Worm (Caenorhabditis elegans) whole organism, L4 larva: ENCODE measurements around the gene ttr-47.

Source experiments
- F37D6.2 ChIP-seq: sonication (generic microtip); optimal IDR thresholded peaks from 2 replicates; lab custom pipeline; 2016; ENCODE audit warnings: mild to moderate bottlenecking, missing genetic modification characterization, missing compliant biosample characterization
- F49E8.2 ChIP-seq: sonication (generic microtip); optimal IDR thresholded peaks from 2 replicates; lab custom pipeline; 2016; ENCODE audit warnings: missing compliant biosample characterization, mild to moderate bottlenecking, missing genetic modification characterization, borderline replicate concordance
- R02D3.7 ChIP-seq: fragments of 150-350 bp; sonication (generic microtip); optimal IDR thresholded peaks from 3 replicates; lab custom pipeline; 2014; ENCODE audit warnings: missing biosample characterization, missing genetic modification characterization
- T20F7.1 ChIP-seq: fragments of 200-800 bp; sonication (Bioruptor generic); optimal IDR thresholded peaks from 2 replicates; lab custom pipeline; 2018; ENCODE audit warnings: mild to moderate bottlenecking, missing genetic modification characterization, missing compliant biosample characterization
- Y48G9A.11 ChIP-seq: fragments of 200-800 bp; sonication (Bioruptor generic); IDR thresholded peaks from 2 replicates; pipeline ENCODE4 v1.3.6; 2022; ENCODE audit warnings: missing genetic modification reagents, missing genetic modification characterization, missing compliant biosample characterization
- ZK546.5 ChIP-seq, 2 experiments: sonication (generic microtip); optimal IDR thresholded peaks; 2 replicates each; lab custom pipeline; 2017; ENCODE audit warnings: missing biosample characterization in 2 of 2, missing genetic modification characterization in 2 of 2
- aha-1 ChIP-seq: fragments of 150-350 bp; peaks from one replicate; lab custom pipeline; 2014; ENCODE audit warnings: missing biosample characterization, missing genetic modification characterization
- aly-2 ChIP-seq: sonication (generic microtip); optimal IDR thresholded peaks from 2 replicates; lab custom pipeline; 2018; ENCODE audit warnings: missing biosample characterization, missing genetic modification characterization
- attf-4 ChIP-seq: sonication (generic microtip); optimal IDR thresholded peaks from 3 replicates; lab custom pipeline; 2017; ENCODE audit warnings: missing biosample characterization, missing genetic modification characterization
- ceh-32 ChIP-seq: sonication (generic microtip); optimal IDR thresholded peaks from 2 replicates; lab custom pipeline; 2016; ENCODE audit warnings: mild to moderate bottlenecking, missing genetic modification characterization, missing compliant biosample characterization; ENCODE audit not compliant: poor library complexity
- ceh-62 ChIP-seq: sonication (generic microtip); optimal IDR thresholded peaks from 2 replicates; lab custom pipeline; 2017; ENCODE audit warnings: missing biosample characterization, missing genetic modification characterization
- ces-1 ChIP-seq: fragments of 150-350 bp; sonication (generic microtip); optimal IDR thresholded peaks from 4 replicates; lab custom pipeline; 2014; ENCODE audit warnings: missing biosample characterization, missing genetic modification reagents, missing genetic modification characterization
- ctbp-1 ChIP-seq: fragments of 200-800 bp; sonication (Bioruptor generic); IDR thresholded peaks from 2 replicates; pipeline ENCODE4 v1.3.6; 2022; ENCODE audit warnings: missing genetic modification reagents, missing genetic modification characterization, missing compliant biosample characterization
- daf-12 ChIP-seq: fragments of 150-350 bp; optimal IDR thresholded peaks from 2 replicates; lab custom pipeline; 2014; ENCODE audit warnings: missing biosample characterization, missing genetic modification reagents, missing genetic modification characterization
- daf-8 ChIP-seq: fragments of 200-800 bp; sonication (Bioruptor generic); IDR thresholded peaks from 2 replicates; pipeline ENCODE4 v1.3.6; 2022; ENCODE audit warnings: missing genetic modification characterization, missing compliant biosample characterization
- dmd-6 ChIP-seq: fragments of 200-800 bp; sonication (Bioruptor generic); IDR thresholded peaks from 2 replicates; pipeline ENCODE4 v1.3.6; 2022; ENCODE audit warnings: missing genetic modification reagents, missing genetic modification characterization, missing compliant biosample characterization
- dmd-9 ChIP-seq: fragments of 200-800 bp; sonication (Bioruptor generic); IDR thresholded peaks from 2 replicates; pipeline ENCODE4 v1.3.6; 2022; ENCODE audit warnings: missing genetic modification reagents, missing genetic modification characterization, missing compliant biosample characterization
- dpl-1 ChIP-seq: fragments of 150-350 bp; optimal IDR thresholded peaks from 2 replicates; lab custom pipeline; 2014; ENCODE audit warnings: missing biosample characterization, missing genetic modification reagents, missing genetic modification characterization
- egl-27 ChIP-seq: sonication (generic microtip); optimal IDR thresholded peaks from 3 replicates; lab custom pipeline; 2017; ENCODE audit warnings: missing biosample characterization, missing genetic modification reagents, missing genetic modification characterization
- fos-1 ChIP-seq: fragments of 150-350 bp; optimal IDR thresholded peaks from 2 replicates; lab custom pipeline; 2014; ENCODE audit warnings: missing biosample characterization, missing genetic modification characterization
- gei-8 ChIP-seq: fragments of 200-800 bp; sonication (Bioruptor generic); optimal IDR thresholded peaks from 2 replicates; lab custom pipeline; 2018; ENCODE audit warnings: mild to moderate bottlenecking, missing genetic modification characterization, missing compliant biosample characterization
- hif-1 ChIP-seq, 2 experiments: sonication (generic microtip); optimal IDR thresholded peaks; 2 replicates each; lab custom pipeline; 2016 to 2017; ENCODE audit warnings: missing compliant biosample characterization in 2 of 2, missing genetic modification characterization in 2 of 2, missing genetic modification reagents in 2 of 2, missing genotype in 2 of 2, mild to moderate bottlenecking in 1 of 2
- hlh-11 ChIP-seq: fragments of 200-800 bp; sonication (Bioruptor generic); optimal IDR thresholded peaks from 2 replicates; lab custom pipeline; 2018; ENCODE audit warnings: mild to moderate bottlenecking, missing genetic modification characterization, missing compliant biosample characterization
- hlh-30 ChIP-seq: sonication (generic microtip); optimal IDR thresholded peaks from 2 replicates; lab custom pipeline; 2017; ENCODE audit warnings: antibody characterized with exemption, mild to moderate bottlenecking, missing genetic modification characterization, missing compliant biosample characterization; ENCODE audit not compliant: insufficient read depth
- lim-7 ChIP-seq: fragments of 200-800 bp; sonication (Bioruptor generic); IDR thresholded peaks from 2 replicates; pipeline ENCODE4 v1.3.6; 2022; ENCODE audit warnings: missing genetic modification characterization, missing compliant biosample characterization
- lin-1 ChIP-seq: fragments of 200-800 bp; sonication (Bioruptor generic); IDR thresholded peaks from 2 replicates; pipeline ENCODE4 v1.3.6; 2022; ENCODE audit warnings: missing genetic modification reagents, missing genetic modification characterization, missing compliant biosample characterization
- lin-13 ChIP-seq: fragments of 150-350 bp; optimal IDR thresholded peaks from 2 replicates; lab custom pipeline; 2014; ENCODE audit warnings: missing biosample characterization, missing genetic modification reagents, missing genetic modification characterization
- lin-15B ChIP-seq: fragments of 150-350 bp; sonication (generic microtip); optimal IDR thresholded peaks from 3 replicates; lab custom pipeline; 2014; ENCODE audit warnings: missing biosample characterization, missing genetic modification characterization
- lin-29 ChIP-seq: fragments of 200-800 bp; sonication (Bioruptor generic); IDR thresholded peaks from 2 replicates; pipeline ENCODE4 v1.3.6; 2022; ENCODE audit warnings: missing genetic modification reagents, missing genetic modification characterization, missing compliant biosample characterization
- lin-38 ChIP-seq: fragments of 200-800 bp; sonication (Bioruptor generic); IDR thresholded peaks from 2 replicates; pipeline ENCODE4 v1.3.6; 2022; ENCODE audit warnings: missing genetic modification reagents, missing genetic modification characterization, missing compliant biosample characterization
- lin-39 ChIP-seq: fragments of 150-350 bp; optimal IDR thresholded peaks from 2 replicates; lab custom pipeline; 2014; ENCODE audit warnings: missing biosample characterization, missing genetic modification reagents, missing genetic modification characterization
- lsy-2 ChIP-seq, 2 experiments: fragments of 150-350 bp in 1 of 2; sonication (generic microtip) in 1 of 2; optimal IDR thresholded peaks; 2 replicates each; lab custom pipeline; 2014 to 2017; ENCODE audit warnings: missing biosample characterization in 2 of 2, missing genetic modification characterization in 2 of 2
- madf-9 ChIP-seq: fragments of 200-800 bp; sonication (Bioruptor generic); conservative IDR thresholded peaks from 2 replicates; pipeline ENCODE4 v1.3.6; 2022; ENCODE audit warnings: missing genetic modification reagents, missing genetic modification characterization, missing compliant biosample characterization
- mdt-29 ChIP-seq: fragments of 200-800 bp; sonication (Bioruptor generic); IDR thresholded peaks from 2 replicates; pipeline ENCODE4 v1.3.6; 2022; ENCODE audit warnings: missing genetic modification reagents, missing genetic modification characterization, missing compliant biosample characterization
- mep-1 ChIP-seq: fragments of 150-350 bp; sonication (generic microtip); optimal IDR thresholded peaks from 3 replicates; lab custom pipeline; 2014; ENCODE audit warnings: missing biosample characterization, missing genetic modification characterization
- mes-2 ChIP-seq: sonication (generic microtip); optimal IDR thresholded peaks from 2 replicates; lab custom pipeline; 2016; ENCODE audit warnings: missing genotype, mild to moderate bottlenecking, missing genetic modification characterization, missing compliant biosample characterization; ENCODE audit not compliant: poor library complexity, severe bottlenecking
- nhr-10 ChIP-seq: fragments of 150-350 bp; optimal IDR thresholded peaks from 2 replicates; lab custom pipeline; 2014; ENCODE audit warnings: missing biosample characterization, missing genetic modification characterization
- nhr-11 ChIP-seq: fragments of 150-350 bp; optimal IDR thresholded peaks from 2 replicates; lab custom pipeline; 2014; ENCODE audit warnings: missing biosample characterization, missing genetic modification characterization
- nhr-25 ChIP-seq: sonication (generic microtip); optimal IDR thresholded peaks from 2 replicates; lab custom pipeline; 2017; ENCODE audit warnings: missing genetic modification characterization, mild to moderate bottlenecking, missing compliant biosample characterization, antibody characterized with exemption, moderate library complexity, borderline replicate concordance; ENCODE audit not compliant: insufficient read depth
- nhr-28 ChIP-seq: fragments of 150-350 bp; optimal IDR thresholded peaks from 2 replicates; lab custom pipeline; 2014; ENCODE audit warnings: missing biosample characterization, missing genetic modification characterization
- nhr-76 ChIP-seq: fragments of 150-350 bp; optimal IDR thresholded peaks from 2 replicates; lab custom pipeline; 2014; ENCODE audit warnings: missing biosample characterization, missing genetic modification characterization
- nhr-77 ChIP-seq: fragments of 150-350 bp; optimal IDR thresholded peaks from 2 replicates; lab custom pipeline; 2014; ENCODE audit warnings: missing biosample characterization, missing genetic modification characterization
- pha-4 ChIP-seq, 2 experiments: fragments of 150-350 bp in 1 of 2; fragments of 200-800 bp in 1 of 2; sonication (Bioruptor generic) in 1 of 2; IDR thresholded peaks in 1 of 2; optimal IDR thresholded peaks in 1 of 2; 2 replicates each; pipeline versions ENCODE4 v1.3.6 to Lab custom; 2014 to 2022; ENCODE audit warnings: missing genetic modification characterization in 2 of 2, missing genetic modification reagents in 2 of 2, missing biosample characterization in 1 of 2, missing compliant biosample characterization in 1 of 2
- php-3 ChIP-seq: fragments of 200-800 bp; sonication (Bioruptor generic); IDR thresholded peaks from 2 replicates; pipeline ENCODE4 v1.3.6; 2022; ENCODE audit warnings: missing genetic modification reagents, missing genetic modification characterization, missing compliant biosample characterization
- rbr-2 ChIP-seq: sonication (generic microtip); optimal IDR thresholded peaks from 2 replicates; lab custom pipeline; 2016; ENCODE audit warnings: missing genotype, missing genetic modification characterization, missing compliant biosample characterization
- saeg-2 ChIP-seq: fragments of 200-800 bp; sonication (Bioruptor generic); IDR thresholded peaks from 2 replicates; pipeline ENCODE4 v1.3.6; 2022; ENCODE audit warnings: missing genetic modification reagents, missing genetic modification characterization, missing compliant biosample characterization
- snpc-4 ChIP-seq: fragments of 150-350 bp; optimal IDR thresholded peaks from 2 replicates; lab custom pipeline; 2014; ENCODE audit warnings: missing biosample characterization, missing genetic modification characterization
- spr-1 ChIP-seq: sonication (generic microtip); optimal IDR thresholded peaks from 2 replicates; lab custom pipeline; 2016; ENCODE audit warnings: mild to moderate bottlenecking, missing genetic modification characterization, missing compliant biosample characterization
- tra-1 ChIP-seq: fragments of 200-800 bp; sonication (Bioruptor generic); IDR thresholded peaks from 2 replicates; pipeline ENCODE4 v1.3.6; 2022; ENCODE audit warnings: missing genetic modification reagents, missing genetic modification characterization, missing compliant biosample characterization
- vab-7 ChIP-seq: fragments of 200-800 bp; sonication (Bioruptor generic); IDR thresholded peaks from 2 replicates; pipeline ENCODE4 v1.3.6; 2022; ENCODE audit warnings: missing genetic modification reagents, missing genetic modification characterization, missing compliant biosample characterization
- zip-11 ChIP-seq: fragments of 200-800 bp; sonication (Bioruptor generic); IDR thresholded peaks from 2 replicates; pipeline ENCODE4 v1.3.6; 2022; ENCODE audit warnings: missing genetic modification characterization, missing compliant biosample characterization
- zip-2 ChIP-seq: fragments of 150-350 bp; optimal IDR thresholded peaks from 2 replicates; lab custom pipeline; 2014; ENCODE audit warnings: missing biosample characterization, missing genetic modification characterization

The ttr-47 gene

DNA sequence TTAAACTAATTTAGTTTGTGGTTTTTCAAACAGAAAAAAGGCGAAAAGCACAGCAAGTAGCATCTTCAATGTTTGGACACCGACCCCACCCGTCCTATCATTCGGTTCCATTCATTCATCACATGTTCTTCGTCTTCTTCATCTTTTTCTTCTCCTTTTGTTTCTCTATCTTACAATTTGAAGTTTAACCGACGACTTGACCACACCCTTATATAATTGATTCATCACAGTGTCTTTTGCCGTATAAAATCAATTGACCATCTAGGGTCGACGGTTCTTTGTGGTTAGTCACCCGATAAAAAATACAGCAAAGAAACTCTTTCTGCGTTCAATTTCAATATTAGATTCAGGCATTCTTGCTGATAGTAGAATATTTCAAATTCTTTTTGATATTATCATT lies 12.2 kb downstream of the ttr-47 start (continued):
- TF ChIP-seq Y48G9A.11 (no peak), snpc-4 (no peak), attf-4 (no peak), ceh-62 (tag; lab: Kevin White, UChicago) (no peak), nhr-77 (tag; lab: Kevin White, UChicago) (no peak), pha-4 (GFP tag; IDR thresholded peaks at IDR 0.05; lab: Robert Waterston, UW) (no peak), pha-4 (tag; optimal IDR thresholded peaks at IDR 0.05; lab: Kevin White, UChicago) (no peak), vab-7 (GFP tag; lab: Robert Waterston, UW) (no peak), dmd-6 (peak; percentile 24; the same call in 1 of the 2 replicates), rbr-2 (tag; lab: Kevin White, UChicago) (no peak), tra-1 (GFP tag; lab: Robert Waterston, UW) (no peak), ces-1 (GFP tag; lab: Kevin White, UChicago) (no peak), mes-2 (tag; lab: Kevin White, UChicago) (peak; percentile 26), hlh-30 (tag; lab: Kevin White, UChicago) (peak; percentile 73), F37D6.2 (tag; lab: Kevin White, UChicago) (no peak), spr-1 (no peak), fos-1 (tag; lab: Kevin White, UChicago) (no peak), nhr-10 (no peak), php-3 (GFP tag; lab: Robert Waterston, UW) (no peak), madf-9 (GFP tag; lab: Robert Waterston, UW) (no peak), saeg-2 (GFP tag; lab: Robert Waterston, UW) (no peak), lin-13 (GFP tag; lab: Kevin White, UChicago) (no peak), nhr-25 (tag; lab: Kevin White, UChicago) (no peak), lin-15B (no peak), lin-1 (GFP tag; lab: Robert Waterston, UW) (no peak), lin-38 (GFP tag; lab: Robert Waterston, UW) (0 out of 2 replicates have a peak, but pooled peaks have one; percentile 4), aha-1 (peak; percentile 55), zip-2 (no peak), dmd-9 (GFP tag; lab: Robert Waterston, UW) (no peak), nhr-11 (no peak), ZK546.5 (tag; optimal IDR thresholded peaks at IDR 0.05; lab: Kevin White, UChicago) (no peak), daf-12 (tag; lab: Kevin White, UChicago) (no peak), lin-39 (tag; lab: Kevin White, UChicago) (no peak), lsy-2 (tag; optimal IDR thresholded peaks at IDR 0.05; lab: Kevin White, UChicago) (no peak), egl-27 (tag; lab: Kevin White, UChicago) (no peak), nhr-76 (tag; lab: Kevin White, UChicago) (no peak), gei-8 (no peak), lin-29 (GFP tag; lab: Robert Waterston, UW) (no peak), ceh-32 (tag; lab: Kevin White, UChicago) (no peak), dpl-1 (GFP tag; lab: Kevin White, UChicago) (no peak), aly-2 (tag; lab: Kevin White, UChicago) (no peak), mep-1 (peak; percentile 56), F49E8.2 (tag; lab: Kevin White, UChicago) (no peak), ctbp-1 (GFP tag; lab: Robert Waterston, UW) (no peak), nhr-28 (tag; lab: Kevin White, UChicago) (peak; percentile 73), mdt-29 (no peak), hlh-11 (peak; percentile 67), daf-8 (no peak), hif-1 (tag; optimal IDR thresholded peaks at IDR 0.05; lab: Kevin White, UChicago) (no peak), zip-11 (no peak), T20F7.1 (GFP tag; lab: Kevin White, UChicago) (no peak), lim-7 (GFP tag; lab: Robert Waterston, UW) (no peak), R02D3.7 (no peak)
